Fruit fly (Drosophila melanogaster): ENCODE measurements around the gene brk.

Gene brk

dm6 chrX:7336962-7337844 is 29.5 kb downstream of the brk start, which contains the start of gene CBP (continued):
- no peak for TF ChIP-seq vnd (GFP tag; IDR thresholded peaks at IDR 0.05; ENCODE audit: partially characterized antibody)
- peak; percentile 93 for TF ChIP-seq CG14050 (GFP tag; IDR thresholded peaks at IDR 0.05)
- peak; percentile 97 for TF ChIP-seq CG18476 (GFP tag; optimal IDR thresholded peaks at IDR 0.05)
- peak; percentile 92 for TF ChIP-seq Vsx1 (GFP tag; optimal IDR thresholded peaks at IDR 0.05)
- TF ChIP-seq CG11398 (GFP tag; optimal IDR thresholded peaks at IDR 0.05): peak; percentile 97
- TF ChIP-seq CG15514 (GFP tag; optimal IDR thresholded peaks at IDR 0.05): peak; percentile 90
- peak; percentile 92 for TF ChIP-seq luna (GFP tag; optimal IDR thresholded peaks at IDR 0.05)
- peak; percentile 94 for TF ChIP-seq CG17912 (GFP tag; optimal IDR thresholded peaks at IDR 0.05)

- TF ChIP-seq CG2199 (GFP tag; IDR thresholded peaks at IDR 0.05): peak; percentile 69; the same call in 2 of the 3 replicates
- peak; percentile 35 for TF ChIP-seq CG12769 (tag; optimal IDR thresholded peaks at IDR 0.05)
- TF ChIP-seq Dref (GFP tag; IDR thresholded peaks at IDR 0.05): no peak
- no peak for TF ChIP-seq nom (GFP tag; optimal IDR thresholded peaks at IDR 0.05)
- TF ChIP-seq bigmax (GFP tag; optimal IDR thresholded peaks at IDR 0.05): no peak
- no peak for TF ChIP-seq ssp (GFP tag; IDR thresholded peaks at IDR 0.05)
- TF ChIP-seq pros (GFP tag; optimal IDR thresholded peaks at IDR 0.05): peak; percentile 24
- no peak for TF ChIP-seq CG2875 (GFP tag; optimal IDR thresholded peaks at IDR 0.05)
- TF ChIP-seq sna (GFP tag; IDR thresholded peaks at IDR 0.05; ENCODE audit: partially characterized antibody): no peak
- TF ChIP-seq crol (GFP tag; IDR thresholded peaks at IDR 0.05): peak; percentile 84
- no peak for TF ChIP-seq eyg (GFP tag; optimal IDR thresholded peaks at IDR 0.05)
- no peak for TF ChIP-seq CG8924 (tag; optimal IDR thresholded peaks at IDR 0.05)
- no peak for TF ChIP-seq luna (GFP tag; optimal IDR thresholded peaks at IDR 0.05)
- no peak for TF ChIP-seq Sox100B (GFP tag; optimal IDR thresholded peaks at IDR 0.05)
- TF ChIP-seq cad (GFP tag; optimal IDR thresholded peaks at IDR 0.05): peak; percentile 63
- TF ChIP-seq CG14965 (GFP tag; optimal IDR thresholded peaks at IDR 0.05; ENCODE audit: borderline replicate concordance): no peak
- TF ChIP-seq bbx (GFP tag; IDR thresholded peaks at IDR 0.05; ENCODE audit: partially characterized antibody): no peak
- 0 out of 2 replicates have a peak, but pooled peaks have one; percentile 0 for TF ChIP-seq seq (GFP tag; IDR thresholded peaks at IDR 0.05)
- TF ChIP-seq Eip74EF (GFP tag; optimal IDR thresholded peaks at IDR 0.05): no peak
- no peak for TF ChIP-seq scrt (GFP tag; optimal IDR thresholded peaks at IDR 0.05)
- no peak for TF ChIP-seq Kr (GFP tag; optimal IDR thresholded peaks at IDR 0.05)
- no peak for TF ChIP-seq CG9876 (GFP tag; optimal IDR thresholded peaks at IDR 0.05)
- peak; percentile 37 for TF ChIP-seq kni (GFP tag; optimal IDR thresholded peaks at IDR 0.05)
- no peak for TF ChIP-seq CG18011 (GFP tag; optimal IDR thresholded peaks at IDR 0.05)
- TF ChIP-seq CG34224 (GFP tag; IDR thresholded peaks at IDR 0.05; ENCODE audit: partially characterized antibody): no peak
- TF ChIP-seq p53 (GFP tag; optimal IDR thresholded peaks at IDR 0.05): no peak
- no peak for TF ChIP-seq fd96Cb (tag; optimal IDR thresholded peaks at IDR 0.05)
- TF ChIP-seq CG2120 (GFP tag; optimal IDR thresholded peaks at IDR 0.05): no peak
- TF ChIP-seq CG11398 (GFP tag; optimal IDR thresholded peaks at IDR 0.05): no peak
- no peak for TF ChIP-seq CG17359 (tag; optimal IDR thresholded peaks at IDR 0.05)
- no peak for TF ChIP-seq CG17385 (GFP tag; optimal IDR thresholded peaks at IDR 0.05)
- TF ChIP-seq CG12219 (GFP tag; optimal IDR thresholded peaks at IDR 0.05): no peak
- TF ChIP-seq CG6654 (GFP tag; optimal IDR thresholded peaks at IDR 0.05): peak; percentile 98
- TF ChIP-seq sens (GFP tag): peak; percentile 36
- no peak for TF ChIP-seq CG17802 (tag; optimal IDR thresholded peaks at IDR 0.05)
- no peak for TF ChIP-seq CG31365 (tag; optimal IDR thresholded peaks at IDR 0.05)
- TF ChIP-seq dmrt11E (tag; optimal IDR thresholded peaks at IDR 0.05): no peak
- TF ChIP-seq Usf (GFP tag; optimal IDR thresholded peaks at IDR 0.05): no peak
- TF ChIP-seq CG6791 (GFP tag; IDR thresholded peaks at IDR 0.05; ENCODE audit: partially characterized antibody): 0 out of 3 replicates have a peak, but pooled peaks have one; percentile 8
Measured at dm6 chrX:7337975-7338374, 30.2 kb downstream of the brk start.
